Worm (Caenorhabditis elegans) whole organism, L1 larva: ENCODE results near the gene Y54G2A.45.

Experiments
- C16A3.4 ChIP-seq: fragments of 150-350 bp; optimal IDR thresholded peaks from 2 replicates; lab custom pipeline; 2014; ENCODE audit warnings: missing biosample characterization, missing genetic modification characterization
- C34B4.2 ChIP-seq: sonication (generic microtip); optimal IDR thresholded peaks from 2 replicates; lab custom pipeline; 2017; ENCODE audit warnings: mild to moderate bottlenecking, missing genetic modification characterization, missing compliant biosample characterization
- F16B12.6 ChIP-seq: fragments of 150-350 bp; optimal IDR thresholded peaks from 2 replicates; lab custom pipeline; 2014; ENCODE audit warnings: missing biosample characterization, missing genetic modification characterization
- Y116A8C.19 ChIP-seq: sonication (generic microtip); optimal IDR thresholded peaks from 2 replicates; lab custom pipeline; 2016; ENCODE audit warnings: missing compliant biosample characterization, missing genetic modification characterization, borderline replicate concordance
- alr-1 ChIP-seq: fragments of 200-800 bp; sonication (Bioruptor generic); optimal IDR thresholded peaks from 2 replicates; lab custom pipeline; 2018; ENCODE audit warnings: borderline replicate concordance, mild to moderate bottlenecking, missing genetic modification characterization, missing compliant biosample characterization
- aly-2 ChIP-seq: fragments of 150-350 bp; optimal IDR thresholded peaks from 2 replicates; lab custom pipeline; 2014; ENCODE audit warnings: missing biosample characterization, missing genetic modification characterization
- ama-1 ChIP-seq: fragments of 150-350 bp; optimal IDR thresholded peaks from 2 replicates; lab custom pipeline; 2014
- blmp-1 ChIP-seq: fragments of 150-350 bp; optimal IDR thresholded peaks from 2 replicates; lab custom pipeline; 2014; ENCODE audit warnings: missing biosample characterization, missing genetic modification characterization
- ceh-8 ChIP-seq: fragments of 200-800 bp; sonication (Bioruptor generic); optimal IDR thresholded peaks from 2 replicates; lab custom pipeline; 2018; ENCODE audit warnings: mild to moderate bottlenecking, missing genetic modification characterization, moderate library complexity, missing compliant biosample characterization
- ceh-90 ChIP-seq: sonication (generic microtip); optimal IDR thresholded peaks from 2 replicates; lab custom pipeline; 2016; ENCODE audit warnings: missing genetic modification characterization, missing compliant biosample characterization
- dpl-1 ChIP-seq, 3 experiments: fragments of 150-350 bp in 2 of 3; sonication (generic microtip) in 1 of 3; optimal IDR thresholded peaks; 2 replicates each; lab custom pipeline; 2014 to 2017; ENCODE audit warnings: missing biosample characterization in 3 of 3, missing genetic modification characterization in 3 of 3, missing genetic modification reagents in 3 of 3
- dsc-1 ChIP-seq: sonication (generic microtip); optimal IDR thresholded peaks from 2 replicates; lab custom pipeline; 2016; ENCODE audit warnings: mild to moderate bottlenecking, missing genetic modification characterization, missing compliant biosample characterization
- egl-13 ChIP-seq: sonication (generic microtip); optimal IDR thresholded peaks from 2 replicates; lab custom pipeline; 2016; ENCODE audit warnings: missing genotype, missing genetic modification reagents, missing genetic modification characterization, missing compliant biosample characterization
- fkh-10 ChIP-seq: sonication (generic microtip); optimal IDR thresholded peaks from 2 replicates; lab custom pipeline; 2017; ENCODE audit warnings: missing biosample characterization, missing genetic modification reagents, missing genetic modification characterization
- fkh-8 ChIP-seq: sonication (generic microtip); optimal IDR thresholded peaks from 2 replicates; lab custom pipeline; 2016; ENCODE audit warnings: mild to moderate bottlenecking, missing genetic modification characterization, missing compliant biosample characterization
- hlh-17 ChIP-seq: fragments of 200-800 bp; sonication (Bioruptor generic); optimal IDR thresholded peaks from 2 replicates; lab custom pipeline; 2018; ENCODE audit warnings: missing genetic modification characterization, mild to moderate bottlenecking, missing compliant biosample characterization, moderate library complexity, borderline replicate concordance
- irx-1 ChIP-seq: sonication (generic microtip); optimal IDR thresholded peaks from 2 replicates; lab custom pipeline; 2016; ENCODE audit warnings: missing genetic modification characterization, missing compliant biosample characterization
- isw-1 ChIP-seq: fragments of 200-800 bp; sonication (Bioruptor generic); IDR thresholded peaks from 2 replicates; pipeline ENCODE4 v1.3.6; 2022; ENCODE audit warnings: missing genetic modification characterization, missing compliant biosample characterization
- jun-1 ChIP-seq: fragments of 150-350 bp; optimal IDR thresholded peaks from 2 replicates; lab custom pipeline; 2014; ENCODE audit warnings: missing biosample characterization, missing genetic modification reagents, missing genetic modification characterization
- lin-13 ChIP-seq: fragments of 150-350 bp; optimal IDR thresholded peaks from 2 replicates; lab custom pipeline; 2014; ENCODE audit warnings: missing biosample characterization, missing genetic modification reagents, missing genetic modification characterization
- lin-14 ChIP-seq: fragments of 200-800 bp; sonication (Bioruptor generic); optimal IDR thresholded peaks from 2 replicates; lab custom pipeline; 2018; ENCODE audit warnings: mild to moderate bottlenecking, missing genetic modification characterization, moderate library complexity, missing compliant biosample characterization
- lin-39 ChIP-seq: fragments of 150-350 bp; optimal IDR thresholded peaks from 2 replicates; lab custom pipeline; 2014; ENCODE audit warnings: missing biosample characterization, missing genetic modification reagents, missing genetic modification characterization
- lsy-2 ChIP-seq, 2 experiments: fragments of 150-350 bp; optimal IDR thresholded peaks; 2 replicates each; lab custom pipeline; 2014; ENCODE audit warnings: missing biosample characterization in 2 of 2, missing genetic modification characterization in 2 of 2
- mab-9 ChIP-seq: fragments of 200-800 bp; sonication (Bioruptor generic); IDR thresholded peaks from 2 replicates; pipeline ENCODE4 v1.3.6; 2022; ENCODE audit warnings: missing genetic modification reagents, missing genetic modification characterization, missing compliant biosample characterization
- nhr-11 ChIP-seq: fragments of 150-350 bp; optimal IDR thresholded peaks from 2 replicates; lab custom pipeline; 2014; ENCODE audit warnings: missing biosample characterization, missing genetic modification characterization
- nhr-20 ChIP-seq: sonication (generic microtip); optimal IDR thresholded peaks from 2 replicates; lab custom pipeline; 2016; ENCODE audit warnings: mild to moderate bottlenecking, missing genetic modification characterization, missing compliant biosample characterization
- nhr-28 ChIP-seq: fragments of 150-350 bp; optimal IDR thresholded peaks from 2 replicates; lab custom pipeline; 2014; ENCODE audit warnings: missing biosample characterization, missing genetic modification characterization
- nhr-76 ChIP-seq: sonication (generic microtip); optimal IDR thresholded peaks from 2 replicates; lab custom pipeline; 2017; ENCODE audit warnings: missing biosample characterization, missing genetic modification characterization
- nhr-77 ChIP-seq: fragments of 150-350 bp; optimal IDR thresholded peaks from 2 replicates; lab custom pipeline; 2014; ENCODE audit warnings: missing biosample characterization, missing genetic modification characterization
- nhr-85 ChIP-seq: sonication (generic microtip); peaks from one replicate; lab custom pipeline; 2016; ENCODE audit warnings: missing genetic modification characterization, inconsistent platforms, missing compliant biosample characterization
- pqm-1 ChIP-seq: sonication (generic microtip); optimal IDR thresholded peaks from 3 replicates; lab custom pipeline; 2017; ENCODE audit warnings: missing biosample characterization, missing genetic modification characterization
- snpc-4 ChIP-seq: fragments of 150-350 bp; optimal IDR thresholded peaks from 2 replicates; lab custom pipeline; 2014; ENCODE audit warnings: missing biosample characterization, missing genetic modification characterization
- snu-23 ChIP-seq: sonication (generic microtip); optimal IDR thresholded peaks from 2 replicates; lab custom pipeline; 2016; ENCODE audit warnings: missing genetic modification characterization, missing compliant biosample characterization
- sox-4 ChIP-seq: sonication (generic microtip); optimal IDR thresholded peaks from 2 replicates; lab custom pipeline; 2016; ENCODE audit warnings: missing genetic modification characterization, missing compliant biosample characterization
- sptf-1 ChIP-seq: fragments of 150-350 bp; optimal IDR thresholded peaks from 2 replicates; lab custom pipeline; 2014; ENCODE audit warnings: missing biosample characterization, missing genetic modification characterization
- tlp-1 ChIP-seq: fragments of 150-350 bp; optimal IDR thresholded peaks from 2 replicates; lab custom pipeline; 2014; ENCODE audit warnings: missing biosample characterization, missing genetic modification characterization
- unc-86 ChIP-seq: sonication (generic microtip); optimal IDR thresholded peaks from 2 replicates; lab custom pipeline; 2016; ENCODE audit warnings: missing genetic modification characterization, missing compliant biosample characterization
- unc-98 ChIP-seq: fragments of 200-800 bp; sonication (Bioruptor generic); IDR thresholded peaks from 2 replicates; pipeline ENCODE4 v1.3.6; 2022; ENCODE audit warnings: missing genetic modification characterization, missing compliant biosample characterization
- vab-15 ChIP-seq: sonication (generic microtip); optimal IDR thresholded peaks from 2 replicates; lab custom pipeline; 2017; ENCODE audit warnings: missing genotype, mild to moderate bottlenecking, missing genetic modification characterization, missing compliant biosample characterization
- zag-1 ChIP-seq: fragments of 150-350 bp; optimal IDR thresholded peaks from 2 replicates; lab custom pipeline; 2014; ENCODE audit warnings: missing biosample characterization, missing genetic modification characterization

Y54G2A.45 gene

ce11 chrIV:2826335-2826734, 20.7 kb downstream of the Y54G2A.45 start:
- TF ChIP-seq alr-1 (tag; lab: Kevin White, UChicago) (peak; percentile 85), ceh-90 (tag; lab: Kevin White, UChicago) (no peak)

- no peak for TF ChIP-seq C34B4.2 (tag; lab: Kevin White, UChicago)
- TF ChIP-seq aly-2 (tag; lab: Kevin White, UChicago), result no peak
- TF ChIP-seq unc-86 (tag; lab: Kevin White, UChicago), result no peak
- no peak for TF ChIP-seq hlh-17
- TF ChIP-seq jun-1 (tag; lab: Kevin White, UChicago), result no peak
- TF ChIP-seq dpl-1 (GFP tag; optimal IDR thresholded peaks at IDR 0.05; lab: Kevin White, UChicago), result no peak
- no peak for TF ChIP-seq pqm-1
- TF ChIP-seq fkh-10 (GFP tag; lab: Kevin White, UChicago), result no peak
- no peak for TF ChIP-seq Y116A8C.19 (tag; lab: Kevin White, UChicago)
- TF ChIP-seq snu-23 (GFP tag; lab: Kevin White, UChicago), result no peak
- TF ChIP-seq C16A3.4 (tag; lab: Kevin White, UChicago), result no peak
- TF ChIP-seq lin-14 (GFP tag; lab: Kevin White, UChicago), result no peak
- no peak for TF ChIP-seq nhr-76 (tag; lab: Kevin White, UChicago)
- no peak for TF ChIP-seq irx-1
- TF ChIP-seq zag-1, result no peak
Observed at ce11 chrIV:2832587-2832986, 26.9 kb downstream of the Y54G2A.45 start, which contains the start of the genes Y54G2A.48 and pudl-1. TSS of gene Y54G2A.48 (minus strand) at chrIV:2832687. TSS of gene pudl-1 (plus strand) at chrIV:2832906.

ce11 chrIV:2834516-2834915, 28.9 kb downstream of the Y54G2A.45 start, which contains the start of gene pudl-2:
TSS of gene pudl-2 (plus strand) at chrIV:2834816.
- TF ChIP-seq nhr-77 (tag; lab: Kevin White, UChicago) (no peak), tlp-1 (no peak), nhr-20 (tag; lab: Kevin White, UChicago) (no peak), ceh-8 (GFP tag; lab: Kevin White, UChicago) (no peak)

ce11 chrIV:2835364-2835763, 29.7 kb downstream of the Y54G2A.45 start, which contains the start of gene clec-82:
TSS of gene clec-82 (plus strand) at chrIV:2835664.
- TF ChIP-seq nhr-85 (no peak), egl-13 (tag; lab: Kevin White, UChicago) (no peak), mab-9 (GFP tag; lab: Robert Waterston, UW) (no peak), lin-39 (tag; lab: Kevin White, UChicago) (no peak), sox-4 (tag; lab: Kevin White, UChicago) (no peak), nhr-76 (tag; lab: Kevin White, UChicago) (no peak), snpc-4 (tag; lab: Kevin White, UChicago) (no peak), dsc-1 (tag; lab: Kevin White, UChicago) (no peak)

- no peak for TF ChIP-seq blmp-1 (tag; lab: Kevin White, UChicago)
- TF ChIP-seq snpc-4 (tag; lab: Kevin White, UChicago), result no peak
- no peak for TF ChIP-seq unc-98 (GFP tag; lab: Robert Waterston, UW)
- TF ChIP-seq sptf-1, result no peak
- no peak for TF ChIP-seq vab-15 (tag; lab: Kevin White, UChicago)
- TF ChIP-seq F16B12.6, result no peak
- TF ChIP-seq fkh-8 (tag; lab: Kevin White, UChicago), result no peak
- TF ChIP-seq nhr-11 (tag; lab: Kevin White, UChicago), result no peak
- no peak for TF ChIP-seq lsy-2 (tag; optimal IDR thresholded peaks at IDR 0.05; lab: Kevin White, UChicago)
- no peak for TF ChIP-seq snu-23 (GFP tag; lab: Kevin White, UChicago)
- no peak for TF ChIP-seq ama-1 (lab: Kevin White, UChicago)
- TF ChIP-seq isw-1 (GFP tag; lab: Robert Waterston, UW), result no peak
- TF ChIP-seq nhr-28 (tag; lab: Kevin White, UChicago), result no peak
- no peak for TF ChIP-seq lin-13 (GFP tag; lab: Kevin White, UChicago)
Observed at ce11 chrIV:2838308-2838707, 32.7 kb downstream of the Y54G2A.45 start, which contains the start of gene Y54G2A.7. TSS of gene Y54G2A.7 (plus strand) at chrIV:2838608.
